Worm (Caenorhabditis elegans) whole organism, L2 larva: ENCODE data around the gene C27F2.6.

Experiments used
- dmd-4 ChIP-seq: sonication (generic microtip); optimal IDR thresholded peaks from 2 replicates; lab custom pipeline; 2017; ENCODE audit warnings: missing biosample characterization, missing genetic modification characterization
- nhr-11 ChIP-seq: fragments of 150-350 bp; optimal IDR thresholded peaks from 2 replicates; lab custom pipeline; 2014; ENCODE audit warnings: missing biosample characterization, missing genetic modification characterization

DNA sequence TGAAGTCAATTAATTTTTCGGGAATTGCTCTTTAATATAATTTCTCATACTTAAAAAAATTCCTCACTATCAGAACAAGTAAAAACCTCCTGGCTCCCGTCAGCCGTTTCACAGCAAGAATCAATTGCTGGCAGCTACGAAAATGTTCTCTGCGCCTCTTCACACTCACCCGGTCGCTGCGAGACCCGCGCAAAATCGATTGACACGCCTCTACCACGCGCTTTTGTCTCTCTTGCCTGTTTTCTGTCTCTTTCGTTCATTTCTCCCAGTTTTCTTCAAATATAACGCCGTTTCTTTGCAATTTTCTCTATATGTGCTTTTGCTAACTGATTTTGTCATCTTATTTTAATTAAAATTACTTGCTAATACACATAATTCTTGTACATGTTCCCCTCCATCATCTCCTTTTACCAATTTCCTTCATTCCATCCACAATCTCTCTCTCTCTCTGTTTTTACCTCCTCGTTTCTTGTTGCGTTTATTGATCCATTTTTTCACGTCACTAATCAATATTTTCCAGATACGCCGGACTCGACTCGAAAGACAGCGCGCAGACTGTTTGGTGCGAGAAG, 44.2 kb upstream of the C27F2.6 start, which contains the start of gene pcf-11:
- TF ChIP-seq dmd-4 (no peak), nhr-11 (tag; lab: Kevin White, UChicago) (no peak)
